Worm (Caenorhabditis elegans): ENCODE measurements around the gene F23H12.5.
"Not testable (repeated sequence)": the region's sequence is repeated elsewhere in the genome, so short reads cannot be mapped to it uniquely, and the experiment has no call there.

F23H12.5 gene

ce11 chrV:12357632-12358031, 815 bp upstream of the F23H12.5 start:
- TF ChIP-seq nhr-28 (tag; optimal IDR thresholded peaks at IDR 0.05) (no peak), blmp-1 (tag; optimal IDR thresholded peaks at IDR 0.05) (peak; percentile 98)

DNA sequence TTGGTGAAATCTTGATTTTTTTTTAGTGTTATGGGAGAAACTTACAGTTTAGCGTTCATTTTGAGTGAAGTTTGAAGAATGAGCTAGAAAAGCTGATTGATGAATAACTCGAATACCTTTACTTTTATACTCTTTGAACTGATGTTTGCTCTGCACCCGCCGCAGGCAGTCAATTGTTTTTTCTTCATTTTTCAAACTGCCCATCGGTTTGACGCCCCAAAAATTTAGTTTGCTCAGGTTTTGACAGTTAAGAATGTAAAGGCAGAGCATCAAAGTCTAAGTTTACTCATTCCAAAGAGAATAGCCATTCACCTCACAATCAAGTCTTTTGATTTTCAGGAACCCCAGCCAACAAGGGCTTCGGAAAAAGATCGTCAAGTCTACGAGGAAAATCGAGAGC, 3.2 kb downstream of the F23H12.5 start, which contains the start of gene fipr-1:
fipr-1 (minus strand) TSS at position 101 of the 400 bp plus-strand sequence.
- no peak for TF ChIP-seq elt-2 (tag; optimal IDR thresholded peaks at IDR 0.05)
- TF ChIP-seq nhr-28 (tag; optimal IDR thresholded peaks at IDR 0.05): no peak
- no peak for TF ChIP-seq nhr-84 (tag; optimal IDR thresholded peaks at IDR 0.05)
- no peak for TF ChIP-seq rnt-1 (tag; optimal IDR thresholded peaks at IDR 0.05)
- TF ChIP-seq nhr-20 (tag; optimal IDR thresholded peaks at IDR 0.05): no peak

DNA sequence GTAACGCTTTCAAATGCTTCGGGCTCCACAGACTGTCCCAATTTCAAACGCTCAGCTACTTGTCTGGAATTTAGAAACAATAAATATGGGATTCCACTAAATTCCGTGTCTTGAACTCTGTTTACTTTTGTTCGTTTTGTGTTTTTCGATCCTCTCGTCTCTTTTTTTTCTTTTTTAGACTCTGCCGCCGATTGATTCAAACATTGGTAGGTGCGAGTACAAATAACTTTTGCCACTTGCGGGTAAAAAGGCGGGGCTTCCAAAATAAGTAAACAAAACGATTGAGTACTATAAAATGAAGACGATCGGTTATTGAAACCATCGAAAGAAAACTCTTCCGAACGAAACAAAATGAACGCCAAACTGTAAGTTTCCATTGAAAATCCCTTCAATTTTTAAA, 6.7 kb downstream of the F23H12.5 start, which contains the start of gene fipr-2:
fipr-2 (plus strand) TSS at position 245 of the 400 bp plus-strand sequence.
- TF ChIP-seq efl-1 (optimal IDR thresholded peaks at IDR 0.05) (no peak), efl-1 (GFP tag; optimal IDR thresholded peaks at IDR 0.05 in 1 of 2) (peak in 1 of 2 experiments; percentile 90), lin-39 (tag; optimal IDR thresholded peaks at IDR 0.05) (no peak)

ce11 chrV:12369437-12369836, 11.0 kb downstream of the F23H12.5 start, which contains the start of gene gcy-13:
Gene gcy-13, minus strand, starts transcription at chrV:12369537.
- TF ChIP-seq isw-1 (GFP tag; IDR thresholded peaks at IDR 0.05): no peak
- no peak for TF ChIP-seq ama-1 (optimal IDR thresholded peaks at IDR 0.05)
- TF ChIP-seq tbx-2 (tag; optimal IDR thresholded peaks at IDR 0.05): no peak
- TF ChIP-seq unc-30 (tag; optimal IDR thresholded peaks at IDR 0.05): no peak
- TF ChIP-seq hpl-2 (GFP tag; optimal IDR thresholded peaks at IDR 0.05): no peak
- no peak for TF ChIP-seq ces-1 (GFP tag; optimal IDR thresholded peaks at IDR 0.05)
- no peak for TF ChIP-seq nhr-237 (tag; optimal IDR thresholded peaks at IDR 0.05)
- TF ChIP-seq hlh-17 (GFP tag; optimal IDR thresholded peaks at IDR 0.05; ENCODE audit: borderline replicate concordance): no peak

DNA sequence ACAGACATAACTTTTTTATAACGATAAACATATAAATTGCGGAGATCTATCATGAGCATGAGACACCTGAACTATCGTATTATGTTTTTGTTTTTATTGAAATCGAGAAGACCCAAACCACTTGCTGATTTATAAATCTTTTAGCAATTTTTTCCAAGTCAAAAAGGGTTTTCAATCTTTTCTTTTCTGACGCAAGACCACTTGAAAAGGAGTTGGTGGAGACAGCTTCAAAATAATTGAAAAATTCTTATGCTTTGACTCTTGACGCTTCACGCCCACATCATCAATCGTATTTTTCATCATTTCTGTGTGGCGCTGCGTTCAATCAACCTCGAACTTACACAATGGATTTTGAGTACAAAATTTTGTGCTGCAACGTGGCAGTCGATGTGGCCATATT, 12.9 kb downstream of the F23H12.5 start, which contains the start of gene F23H12.7:
F23H12.7 (plus strand) TSS at position 301 of the 400 bp plus-strand sequence.
- no peak for TF ChIP-seq nhr-11 (tag; optimal IDR thresholded peaks at IDR 0.05)
- no peak for TF ChIP-seq tlp-1 (tag; optimal IDR thresholded peaks at IDR 0.05)
- no peak for TF ChIP-seq nhr-77 (tag; optimal IDR thresholded peaks at IDR 0.05)
- no peak for TF ChIP-seq nhr-20 (tag; optimal IDR thresholded peaks at IDR 0.05)
- no peak for TF ChIP-seq swsn-7 (tag; optimal IDR thresholded peaks at IDR 0.05)
- TF ChIP-seq pax-3 (tag; optimal IDR thresholded peaks at IDR 0.05): no peak
- TF ChIP-seq unc-62 (GFP tag; optimal IDR thresholded peaks at IDR 0.05): no peak
- TF ChIP-seq dpl-1 (GFP tag; optimal IDR thresholded peaks at IDR 0.05): no peak
- no peak for TF ChIP-seq egl-13 (tag; optimal IDR thresholded peaks at IDR 0.05)
- TF ChIP-seq pqm-1 (tag; optimal IDR thresholded peaks at IDR 0.05): no peak
- TF ChIP-seq skn-1 (tag; optimal IDR thresholded peaks at IDR 0.05): no peak
- TF ChIP-seq nhr-47 (tag; optimal IDR thresholded peaks at IDR 0.05): no peak
- no peak for TF ChIP-seq tbx-2 (tag; optimal IDR thresholded peaks at IDR 0.05)

DNA sequence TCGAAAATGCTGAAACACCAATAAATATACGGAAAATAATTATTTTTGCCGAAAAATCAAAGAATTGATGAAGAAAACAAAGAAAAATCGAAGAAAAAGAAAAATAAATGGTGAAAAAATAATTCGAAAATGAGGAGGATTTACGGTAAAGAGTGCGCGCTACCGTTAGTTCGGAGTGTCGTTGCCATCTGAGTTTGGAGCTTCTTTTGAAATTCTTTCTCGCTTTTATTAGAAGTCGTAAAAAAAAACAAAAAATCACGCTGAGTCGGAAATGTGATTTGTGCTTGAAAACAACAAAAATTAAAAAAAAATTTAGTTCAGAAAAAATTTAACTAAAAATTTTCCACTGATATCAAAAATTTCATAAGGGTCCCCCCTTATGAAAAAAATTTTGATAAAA, 15.8 kb downstream of the F23H12.5 start, which contains the start of gene F23H12.10:
F23H12.10 (minus strand) TSS at position 12 of the 400 bp plus-strand sequence.
- not testable (repeated sequence) for TF ChIP-seq nhr-47 (tag; optimal IDR thresholded peaks at IDR 0.05); fkh-4 (tag; optimal IDR thresholded peaks at IDR 0.05; ENCODE audit: borderline replicate concordance); nhr-84 (tag; optimal IDR thresholded peaks at IDR 0.05)

DNA sequence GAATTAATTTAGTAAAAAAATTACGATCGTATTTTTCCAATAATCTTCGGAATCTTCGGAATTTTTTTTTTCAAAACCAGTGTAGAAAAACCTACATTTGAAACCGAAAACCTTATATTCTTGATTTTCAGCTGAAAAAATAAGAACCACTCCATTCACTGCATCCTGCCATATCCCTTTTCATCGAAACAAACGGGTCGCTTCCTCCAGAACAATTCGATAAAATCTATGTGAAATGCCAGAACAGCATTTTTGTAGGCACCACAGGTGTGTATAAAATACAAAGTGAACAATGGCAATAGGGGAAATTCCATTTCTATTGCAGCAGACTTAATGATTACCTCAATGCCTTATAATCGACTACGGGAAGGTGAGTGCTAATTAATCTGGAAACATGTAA, 18.8 kb downstream of the F23H12.5 start, which contains the start of gene K01D12.1:
K01D12.1 (plus strand) TSS at position 301 of the 400 bp plus-strand sequence.
- no peak for TF ChIP-seq fos-1 (tag; optimal IDR thresholded peaks at IDR 0.05)
- no peak for TF ChIP-seq nhr-90 (tag; optimal IDR thresholded peaks at IDR 0.05; ENCODE audit: poor library complexity)
- TF ChIP-seq nhr-12 (tag; optimal IDR thresholded peaks at IDR 0.05): no peak
- TF ChIP-seq irx-1 (tag; optimal IDR thresholded peaks at IDR 0.05): no peak
- TF ChIP-seq unc-30 (tag; optimal IDR thresholded peaks at IDR 0.05): no peak
- no peak for TF ChIP-seq swsn-7 (tag; optimal IDR thresholded peaks at IDR 0.05)
- TF ChIP-seq lin-39 (tag; optimal IDR thresholded peaks at IDR 0.05): no peak
- TF ChIP-seq ama-1 (optimal IDR thresholded peaks at IDR 0.05): no peak
- TF ChIP-seq hlh-17 (GFP tag; optimal IDR thresholded peaks at IDR 0.05; ENCODE audit: borderline replicate concordance): no peak
